Worm (Caenorhabditis elegans) whole organism, L4 larva: ENCODE results near the gene F41H10.3.

Source experiments
- F37D6.2 ChIP-seq: sonication (generic microtip); optimal IDR thresholded peaks from 2 replicates; lab custom pipeline; 2016; ENCODE audit warnings: mild to moderate bottlenecking, missing genetic modification characterization, missing compliant biosample characterization
- F44E2.7 ChIP-seq: fragments of 200-800 bp; sonication (Bioruptor generic); IDR thresholded peaks from 2 replicates; pipeline ENCODE4 v2.1.2; 2022; ENCODE audit warnings: missing genetic modification characterization, missing compliant biosample characterization
- R02D3.7 ChIP-seq: fragments of 150-350 bp; sonication (generic microtip); optimal IDR thresholded peaks from 3 replicates; lab custom pipeline; 2014; ENCODE audit warnings: missing biosample characterization, missing genetic modification characterization
- T26A8.4 ChIP-seq: fragments of 200-800 bp; sonication (Bioruptor generic); IDR thresholded peaks from 2 replicates; pipeline ENCODE4 v1.3.6; 2022; ENCODE audit warnings: missing genetic modification characterization, missing compliant biosample characterization
- aha-1 ChIP-seq: fragments of 150-350 bp; peaks from one replicate; lab custom pipeline; 2014; ENCODE audit warnings: missing biosample characterization, missing genetic modification characterization
- ama-1 ChIP-seq: fragments of 150-350 bp; optimal IDR thresholded peaks from 2 replicates; lab custom pipeline; 2014; ENCODE audit warnings: inconsistent platforms, mixed read lengths
- ceh-44 ChIP-seq: fragments of 200-800 bp; sonication (Bioruptor generic); IDR thresholded peaks from 2 replicates; pipeline ENCODE4 v1.3.6; 2022; ENCODE audit warnings: missing genetic modification reagents, missing genetic modification characterization, missing compliant biosample characterization
- ceh-82 ChIP-seq: sonication (generic microtip); optimal IDR thresholded peaks from 2 replicates; lab custom pipeline; 2017; ENCODE audit warnings: missing biosample characterization, missing genetic modification characterization
- daf-16 ChIP-seq, 3 experiments: sonication (generic microtip); optimal IDR thresholded peaks; 2 replicates each; lab custom pipeline; 2016 to 2017; ENCODE audit warnings: missing genetic modification characterization in 3 of 3, missing genetic modification reagents in 3 of 3, mild to moderate bottlenecking in 2 of 3, missing compliant biosample characterization in 2 of 3, missing biosample characterization in 1 of 3, moderate library complexity in 1 of 3
- daf-8 ChIP-seq: fragments of 200-800 bp; sonication (Bioruptor generic); IDR thresholded peaks from 2 replicates; pipeline ENCODE4 v1.3.6; 2022; ENCODE audit warnings: missing genetic modification characterization, missing compliant biosample characterization
- dmd-6 ChIP-seq: fragments of 200-800 bp; sonication (Bioruptor generic); IDR thresholded peaks from 2 replicates; pipeline ENCODE4 v1.3.6; 2022; ENCODE audit warnings: missing genetic modification reagents, missing genetic modification characterization, missing compliant biosample characterization
- dpl-1 ChIP-seq: fragments of 150-350 bp; optimal IDR thresholded peaks from 2 replicates; lab custom pipeline; 2014; ENCODE audit warnings: missing biosample characterization, missing genetic modification reagents, missing genetic modification characterization
- duxl-1 ChIP-seq: sonication (generic microtip); optimal IDR thresholded peaks from 2 replicates; lab custom pipeline; 2016; ENCODE audit warnings: mild to moderate bottlenecking, missing genetic modification characterization, moderate library complexity, missing compliant biosample characterization; ENCODE audit not compliant: poor library complexity
- dve-1 ChIP-seq: sonication (generic microtip); optimal IDR thresholded peaks from 2 replicates; lab custom pipeline; 2017; ENCODE audit warnings: antibody characterized with exemption, mild to moderate bottlenecking, missing genetic modification characterization, missing compliant biosample characterization; ENCODE audit not compliant: insufficient read depth
- fkh-10 ChIP-seq: fragments of 150-350 bp; optimal IDR thresholded peaks from 2 replicates; lab custom pipeline; 2014; ENCODE audit warnings: missing biosample characterization, missing genetic modification reagents, missing genetic modification characterization
- fos-1 ChIP-seq: fragments of 150-350 bp; optimal IDR thresholded peaks from 2 replicates; lab custom pipeline; 2014; ENCODE audit warnings: missing biosample characterization, missing genetic modification characterization
- gei-8 ChIP-seq: fragments of 200-800 bp; sonication (Bioruptor generic); optimal IDR thresholded peaks from 2 replicates; lab custom pipeline; 2018; ENCODE audit warnings: mild to moderate bottlenecking, missing genetic modification characterization, missing compliant biosample characterization
- hlh-11 ChIP-seq: fragments of 200-800 bp; sonication (Bioruptor generic); optimal IDR thresholded peaks from 2 replicates; lab custom pipeline; 2018; ENCODE audit warnings: mild to moderate bottlenecking, missing genetic modification characterization, missing compliant biosample characterization
- hlh-30 ChIP-seq: sonication (generic microtip); optimal IDR thresholded peaks from 2 replicates; lab custom pipeline; 2017; ENCODE audit warnings: antibody characterized with exemption, mild to moderate bottlenecking, missing genetic modification characterization, missing compliant biosample characterization; ENCODE audit not compliant: insufficient read depth
- hmg-1.1 ChIP-seq: fragments of 200-800 bp; sonication (Bioruptor generic); IDR thresholded peaks from 2 replicates; pipeline ENCODE4 v1.3.6; 2022; ENCODE audit warnings: missing genetic modification reagents, missing genetic modification characterization, missing compliant biosample characterization
- jun-1 ChIP-seq: fragments of 150-350 bp; optimal IDR thresholded peaks from 2 replicates; lab custom pipeline; 2014; ENCODE audit warnings: missing biosample characterization, missing genetic modification reagents, missing genetic modification characterization
- lim-7 ChIP-seq: fragments of 200-800 bp; sonication (Bioruptor generic); IDR thresholded peaks from 2 replicates; pipeline ENCODE4 v1.3.6; 2022; ENCODE audit warnings: missing genetic modification characterization, missing compliant biosample characterization
- lin-1 ChIP-seq: fragments of 200-800 bp; sonication (Bioruptor generic); IDR thresholded peaks from 2 replicates; pipeline ENCODE4 v1.3.6; 2022; ENCODE audit warnings: missing genetic modification reagents, missing genetic modification characterization, missing compliant biosample characterization
- lin-13 ChIP-seq: fragments of 150-350 bp; optimal IDR thresholded peaks from 2 replicates; lab custom pipeline; 2014; ENCODE audit warnings: missing biosample characterization, missing genetic modification reagents, missing genetic modification characterization
- lin-15B ChIP-seq: fragments of 150-350 bp; sonication (generic microtip); optimal IDR thresholded peaks from 3 replicates; lab custom pipeline; 2014; ENCODE audit warnings: missing biosample characterization, missing genetic modification characterization
- lin-38 ChIP-seq: fragments of 200-800 bp; sonication (Bioruptor generic); IDR thresholded peaks from 2 replicates; pipeline ENCODE4 v1.3.6; 2022; ENCODE audit warnings: missing genetic modification reagents, missing genetic modification characterization, missing compliant biosample characterization
- lir-3 ChIP-seq: sonication (generic microtip); optimal IDR thresholded peaks from 2 replicates; lab custom pipeline; 2016; ENCODE audit warnings: mild to moderate bottlenecking, missing genetic modification characterization, missing compliant biosample characterization
- lsy-2 ChIP-seq, 2 experiments: fragments of 150-350 bp in 1 of 2; sonication (generic microtip) in 1 of 2; optimal IDR thresholded peaks; 2 replicates each; lab custom pipeline; 2014 to 2017; ENCODE audit warnings: missing biosample characterization in 2 of 2, missing genetic modification characterization in 2 of 2
- madf-5 ChIP-seq, 2 experiments: fragments of 200-800 bp; sonication (Bioruptor generic); IDR thresholded peaks; 2 replicates each; pipeline ENCODE4 v1.3.6; 2022; ENCODE audit warnings: missing compliant biosample characterization in 2 of 2, missing genetic modification characterization in 2 of 2
- mdl-1 ChIP-seq, 2 experiments: fragments of 150-350 bp in 1 of 2; sonication (generic microtip) in 1 of 2; optimal IDR thresholded peaks; 2 replicates each; lab custom pipeline; 2014 to 2017; ENCODE audit warnings: missing biosample characterization in 2 of 2, missing genetic modification characterization in 2 of 2
- mep-1 ChIP-seq: fragments of 150-350 bp; sonication (generic microtip); optimal IDR thresholded peaks from 3 replicates; lab custom pipeline; 2014; ENCODE audit warnings: missing biosample characterization, missing genetic modification characterization
- mes-2 ChIP-seq: sonication (generic microtip); optimal IDR thresholded peaks from 2 replicates; lab custom pipeline; 2016; ENCODE audit warnings: missing genotype, mild to moderate bottlenecking, missing genetic modification characterization, missing compliant biosample characterization; ENCODE audit not compliant: poor library complexity, severe bottlenecking
- mxl-2 ChIP-seq: fragments of 200-800 bp; sonication (Bioruptor generic); conservative IDR thresholded peaks from 2 replicates; pipeline ENCODE4 v1.3.6; 2022; ENCODE audit warnings: missing genetic modification reagents, missing genetic modification characterization, missing compliant biosample characterization
- mxl-3 ChIP-seq: fragments of 200-800 bp; sonication (Bioruptor generic); optimal IDR thresholded peaks from 2 replicates; lab custom pipeline; 2018; ENCODE audit warnings: mild to moderate bottlenecking, missing genetic modification characterization, missing compliant biosample characterization
- nhr-10 ChIP-seq: fragments of 150-350 bp; optimal IDR thresholded peaks from 2 replicates; lab custom pipeline; 2014; ENCODE audit warnings: missing biosample characterization, missing genetic modification characterization
- nhr-102 ChIP-seq: sonication (generic microtip); optimal IDR thresholded peaks from 2 replicates; lab custom pipeline; 2016; ENCODE audit warnings: mild to moderate bottlenecking, missing genetic modification characterization, moderate library complexity, missing compliant biosample characterization
- nhr-28 ChIP-seq: fragments of 150-350 bp; optimal IDR thresholded peaks from 2 replicates; lab custom pipeline; 2014; ENCODE audit warnings: missing biosample characterization, missing genetic modification characterization
- nhr-6 ChIP-seq: fragments of 150-350 bp; optimal IDR thresholded peaks from 2 replicates; lab custom pipeline; 2014; ENCODE audit warnings: missing biosample characterization, missing genetic modification characterization
- nhr-76 ChIP-seq: fragments of 150-350 bp; optimal IDR thresholded peaks from 2 replicates; lab custom pipeline; 2014; ENCODE audit warnings: missing biosample characterization, missing genetic modification characterization
- pha-4 ChIP-seq, 2 experiments: fragments of 150-350 bp in 1 of 2; fragments of 200-800 bp in 1 of 2; sonication (Bioruptor generic) in 1 of 2; IDR thresholded peaks in 1 of 2; optimal IDR thresholded peaks in 1 of 2; 2 replicates each; pipeline versions ENCODE4 v1.3.6 to Lab custom; 2014 to 2022; ENCODE audit warnings: missing genetic modification characterization in 2 of 2, missing genetic modification reagents in 2 of 2, missing biosample characterization in 1 of 2, missing compliant biosample characterization in 1 of 2
- rbr-2 ChIP-seq: sonication (generic microtip); optimal IDR thresholded peaks from 2 replicates; lab custom pipeline; 2016; ENCODE audit warnings: missing genotype, missing genetic modification characterization, missing compliant biosample characterization
- saeg-2 ChIP-seq: fragments of 200-800 bp; sonication (Bioruptor generic); IDR thresholded peaks from 2 replicates; pipeline ENCODE4 v1.3.6; 2022; ENCODE audit warnings: missing genetic modification reagents, missing genetic modification characterization, missing compliant biosample characterization
- set-16 ChIP-seq: fragments of 200-800 bp; sonication (Bioruptor generic); IDR thresholded peaks from 2 replicates; pipeline ENCODE4 v1.3.6; 2022; ENCODE audit warnings: missing genetic modification reagents, missing genetic modification characterization, missing compliant biosample characterization
- snpc-1.2 ChIP-seq: fragments of 200-800 bp; sonication (Bioruptor generic); IDR thresholded peaks from 2 replicates; pipeline ENCODE4 v1.3.6; 2022; ENCODE audit warnings: missing genetic modification reagents, missing genetic modification characterization, missing compliant biosample characterization
- tra-1 ChIP-seq: fragments of 200-800 bp; sonication (Bioruptor generic); IDR thresholded peaks from 2 replicates; pipeline ENCODE4 v1.3.6; 2022; ENCODE audit warnings: missing genetic modification reagents, missing genetic modification characterization, missing compliant biosample characterization
- unc-130 ChIP-seq: sonication (generic microtip); optimal IDR thresholded peaks from 2 replicates; lab custom pipeline; 2016; ENCODE audit warnings: missing genetic modification reagents, missing genetic modification characterization, missing compliant biosample characterization
- vab-7 ChIP-seq: fragments of 200-800 bp; sonication (Bioruptor generic); IDR thresholded peaks from 2 replicates; pipeline ENCODE4 v1.3.6; 2022; ENCODE audit warnings: missing genetic modification reagents, missing genetic modification characterization, missing compliant biosample characterization

The F41H10.3 gene

DNA sequence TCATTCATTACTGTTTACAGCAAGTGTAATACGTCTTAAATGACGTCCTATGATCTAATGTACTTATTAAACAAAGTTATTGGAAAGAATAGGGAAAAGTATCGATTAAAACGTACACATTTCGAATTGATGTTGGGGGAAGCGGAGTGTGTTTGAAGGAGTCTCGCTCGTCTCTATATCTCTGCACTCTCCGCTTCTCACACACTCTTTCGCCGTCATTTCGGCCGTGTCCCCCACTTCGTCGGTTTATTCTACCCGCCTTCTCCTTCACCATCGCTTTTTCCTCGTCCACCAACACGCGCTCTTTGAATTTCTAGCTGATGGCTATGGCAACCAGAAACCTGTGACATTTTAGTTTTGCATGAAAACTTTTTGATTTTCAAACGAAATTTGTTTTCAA, 741 bp upstream of the F41H10.3 start:
- peak; percentile 21 for TF ChIP-seq ama-1 (lab: Kevin White, UChicago)
- TF ChIP-seq dve-1 (tag; lab: Kevin White, UChicago): peak; percentile 15
- TF ChIP-seq nhr-28 (tag; lab: Kevin White, UChicago): peak; percentile 33
- TF ChIP-seq vab-7 (GFP tag; lab: Robert Waterston, UW): no peak
- TF ChIP-seq T26A8.4 (GFP tag; lab: Robert Waterston, UW): 0 out of 2 replicates have a peak, but pooled peaks have one; percentile 33
- no peak for TF ChIP-seq lin-15B (tag; lab: Kevin White, UChicago)
- peak; percentile 58 for TF ChIP-seq nhr-6 (tag; lab: Kevin White, UChicago)
- peak; percentile 41 for TF ChIP-seq rbr-2 (tag; lab: Kevin White, UChicago)
- no peak for TF ChIP-seq daf-8 (GFP tag; lab: Robert Waterston, UW)
- TF ChIP-seq lin-38 (GFP tag; lab: Robert Waterston, UW): peak; percentile 65
- TF ChIP-seq hlh-11 (tag; lab: Kevin White, UChicago): peak; percentile 33
- no peak for TF ChIP-seq saeg-2 (GFP tag; lab: Robert Waterston, UW)
- TF ChIP-seq mdl-1 (tag; optimal IDR thresholded peaks at IDR 0.05; lab: Kevin White, UChicago): peak in 1 of 2 experiments; percentile 39
- no peak for TF ChIP-seq mxl-2
- TF ChIP-seq ceh-44 (GFP tag; lab: Robert Waterston, UW): no peak
- TF ChIP-seq dpl-1 (GFP tag; lab: Kevin White, UChicago): peak; percentile 43
- TF ChIP-seq snpc-1.2: peak; percentile 49; the same call in 1 of the 2 replicates
- peak; percentile 35 for TF ChIP-seq mep-1
- no peak for TF ChIP-seq daf-16 (GFP tag; optimal IDR thresholded peaks at IDR 0.05; lab: Kevin White, UChicago)
- TF ChIP-seq daf-16 (tag; optimal IDR thresholded peaks at IDR 0.05; lab: Kevin White, UChicago): peak; percentile 28
- 0 out of 2 replicates have a peak, but pooled peaks have one; percentile 47 for TF ChIP-seq lin-1 (GFP tag; lab: Robert Waterston, UW)
- peak; percentile 26 for TF ChIP-seq aha-1 (tag; lab: Kevin White, UChicago)
- peak; percentile 59; the same call in 1 of the 2 replicates for TF ChIP-seq hmg-1.1 (GFP tag; lab: Robert Waterston, UW)
- no peak for TF ChIP-seq nhr-102 (tag; lab: Kevin White, UChicago)
- peak; percentile 43 for TF ChIP-seq mxl-3 (GFP tag; lab: Kevin White, UChicago)
- TF ChIP-seq mes-2 (tag; lab: Kevin White, UChicago): peak; percentile 67
- TF ChIP-seq fkh-10: peak; percentile 43
- TF ChIP-seq set-16 (GFP tag; lab: Robert Waterston, UW): peak; percentile 33; the same call in 1 of the 2 replicates
- peak in 1 of 2 experiments; percentile 50 for TF ChIP-seq lsy-2 (tag; optimal IDR thresholded peaks at IDR 0.05; lab: Kevin White, UChicago)
- peak; percentile 69 for TF ChIP-seq hlh-30
- TF ChIP-seq lin-13 (GFP tag; lab: Kevin White, UChicago): no peak
- TF ChIP-seq fos-1 (tag; lab: Kevin White, UChicago): no peak

DNA sequence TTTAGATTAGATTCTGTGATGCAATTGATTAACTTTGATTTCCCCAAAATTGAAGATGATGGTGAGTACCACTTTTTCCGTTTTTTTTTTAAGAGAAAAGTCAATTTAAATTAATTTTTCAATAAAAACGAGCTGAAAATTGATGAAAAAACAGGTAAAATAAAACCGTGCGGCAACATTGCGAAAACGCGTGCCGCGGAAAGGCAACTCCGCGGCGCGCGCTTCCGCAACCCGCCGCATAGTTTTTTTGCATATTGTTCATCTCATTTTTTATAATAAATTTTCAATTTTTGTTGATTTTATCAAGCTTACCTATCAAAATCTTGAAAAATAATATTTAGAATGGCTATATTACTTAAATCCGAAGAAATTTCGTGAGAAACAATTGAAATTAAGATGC, 1.3 kb downstream of the F41H10.3 start:
- TF ChIP-seq lim-7 (GFP tag; lab: Robert Waterston, UW): no peak
- no peak for TF ChIP-seq jun-1 (tag; lab: Kevin White, UChicago)
- peak; percentile 53; the same call in 1 of the 2 replicates for TF ChIP-seq pha-4 (GFP tag; IDR thresholded peaks at IDR 0.05; lab: Robert Waterston, UW)
- TF ChIP-seq pha-4 (tag; optimal IDR thresholded peaks at IDR 0.05; lab: Kevin White, UChicago): no peak
- TF ChIP-seq nhr-10 (tag; lab: Kevin White, UChicago): no peak
- no peak for TF ChIP-seq nhr-102 (tag; lab: Kevin White, UChicago)
- no peak for TF ChIP-seq saeg-2 (GFP tag; lab: Robert Waterston, UW)
- no peak for TF ChIP-seq mxl-3 (GFP tag; lab: Kevin White, UChicago)
- TF ChIP-seq gei-8 (GFP tag; lab: Kevin White, UChicago): no peak
- TF ChIP-seq madf-5 (GFP tag; IDR thresholded peaks at IDR 0.05; lab: Robert Waterston, UW): no peak
- TF ChIP-seq lin-38 (GFP tag; lab: Robert Waterston, UW): peak; percentile 58
- no peak for TF ChIP-seq R02D3.7
- 0 out of 2 replicates have a peak, but pooled peaks have one; percentile 15 for TF ChIP-seq F44E2.7 (GFP tag; lab: Robert Waterston, UW)
- TF ChIP-seq nhr-28 (tag; lab: Kevin White, UChicago): no peak
- peak; percentile 33 for TF ChIP-seq dpl-1 (GFP tag; lab: Kevin White, UChicago)
- peak; percentile 2 for TF ChIP-seq unc-130 (GFP tag; lab: Kevin White, UChicago)
- TF ChIP-seq dmd-6 (GFP tag; lab: Robert Waterston, UW): no peak
- no peak for TF ChIP-seq nhr-76 (tag; lab: Kevin White, UChicago)
- TF ChIP-seq snpc-1.2: peak; percentile 49; the same call in 1 of the 2 replicates
- TF ChIP-seq aha-1 (tag; lab: Kevin White, UChicago): peak; percentile 43
- no peak for TF ChIP-seq F37D6.2 (tag; lab: Kevin White, UChicago)
- peak; percentile 20 for TF ChIP-seq mep-1
- peak; percentile 47 for TF ChIP-seq dve-1 (tag; lab: Kevin White, UChicago)
- no peak for TF ChIP-seq duxl-1 (tag; lab: Kevin White, UChicago)
- no peak for TF ChIP-seq lir-3 (tag; lab: Kevin White, UChicago)
- no peak for TF ChIP-seq ceh-82 (tag; lab: Kevin White, UChicago)
- TF ChIP-seq tra-1: no peak
- peak in 1 of 2 experiments; percentile 58 for TF ChIP-seq lsy-2 (tag; optimal IDR thresholded peaks at IDR 0.05; lab: Kevin White, UChicago)
